Worm (Caenorhabditis elegans): ENCODE results near the gene C40A11.4.

Gene C40A11.4

ce11 chrII:2108295-2108694 lies 28.9 kb upstream of the C40A11.4 start, which contains the start of gene R52.4:
Gene R52.4 (minus strand): TSS chrII:2108395.
- TF ChIP-seq F13H6.1 (tag; optimal IDR thresholded peaks at IDR 0.05) = no peak
- no peak for TF ChIP-seq fkh-10 (GFP tag; optimal IDR thresholded peaks at IDR 0.05)
- TF ChIP-seq pat-9 (tag; optimal IDR thresholded peaks at IDR 0.05) = no peak
- TF ChIP-seq ceh-45 (GFP tag; IDR thresholded peaks at IDR 0.05) = no peak

ce11 chrII:2109943-2110342 lies 27.3 kb upstream of the C40A11.4 start, which contains the start of gene R52.5:
Gene R52.5 (minus strand): TSS chrII:2110043.
- TF ChIP-seq ahr-1 (tag; optimal IDR thresholded peaks at IDR 0.05) (no peak), dmd-4 (tag; optimal IDR thresholded peaks at IDR 0.05; ENCODE audit: borderline replicate concordance) (no peak), ztf-16 (tag; optimal IDR thresholded peaks at IDR 0.05) (no peak), ceh-19 (GFP tag; optimal IDR thresholded peaks at IDR 0.05) (no peak), ttx-3 (tag; optimal IDR thresholded peaks at IDR 0.05) (no peak), npax-4 (tag; optimal IDR thresholded peaks at IDR 0.05) (no peak), ceh-31 (tag; optimal IDR thresholded peaks at IDR 0.05) (no peak), ceh-9 (tag; optimal IDR thresholded peaks at IDR 0.05) (no peak), hlh-15 (tag; optimal IDR thresholded peaks at IDR 0.05) (no peak), rnt-1 (tag; optimal IDR thresholded peaks at IDR 0.05) (no peak), pqm-1 (tag; optimal IDR thresholded peaks at IDR 0.05) (no peak), fax-1 (tag; optimal IDR thresholded peaks at IDR 0.05) (no peak)

ce11 chrII:2112948-2113347 lies 24.3 kb upstream of the C40A11.4 start, which contains the start of gene R52.6:
Gene R52.6 (minus strand): TSS chrII:2113048.
- no peak for TF ChIP-seq ceh-19 (GFP tag; optimal IDR thresholded peaks at IDR 0.05)
- TF ChIP-seq elt-4 (tag; optimal IDR thresholded peaks at IDR 0.05) = no peak
- TF ChIP-seq hlh-30 (tag; optimal IDR thresholded peaks at IDR 0.05; ENCODE audit: insufficient read depth) = no peak
- no peak for TF ChIP-seq unc-3 (GFP tag; conservative IDR thresholded peaks at IDR 0.05)
- no peak for TF ChIP-seq unc-3 (tag; optimal IDR thresholded peaks at IDR 0.05)
- no peak for TF ChIP-seq pha-4 (tag; optimal IDR thresholded peaks at IDR 0.05)

- TF ChIP-seq tbx-7 (tag; optimal IDR thresholded peaks at IDR 0.05) (no peak), mec-3 (tag; optimal IDR thresholded peaks at IDR 0.05; ENCODE audit: borderline replicate concordance) (no peak), ceh-18 (tag; optimal IDR thresholded peaks at IDR 0.05) (no peak), ceh-31 (tag; optimal IDR thresholded peaks at IDR 0.05) (no peak), F13H6.1 (tag; optimal IDR thresholded peaks at IDR 0.05) (no peak), tbx-2 (tag; optimal IDR thresholded peaks at IDR 0.05) (no peak), ceh-9 (tag; optimal IDR thresholded peaks at IDR 0.05) (no peak), ets-4 (tag; optimal IDR thresholded peaks at IDR 0.05) (no peak), pha-2 (tag; optimal IDR thresholded peaks at IDR 0.05) (no peak)
These were observed 22.7 kb upstream of the C40A11.4 start for ce11 chrII:2114488-2114887.

- TF ChIP-seq pat-9 (tag; optimal IDR thresholded peaks at IDR 0.05) (no peak), dmd-4 (tag; optimal IDR thresholded peaks at IDR 0.05; ENCODE audit: borderline replicate concordance) (no peak), ceh-18 (tag; optimal IDR thresholded peaks at IDR 0.05) (no peak), unc-86 (tag; optimal IDR thresholded peaks at IDR 0.05) (no peak), ttx-3 (tag; optimal IDR thresholded peaks at IDR 0.05) (no peak), odd-2 (tag; optimal IDR thresholded peaks at IDR 0.05) (no peak), nhr-232 (tag; optimal IDR thresholded peaks at IDR 0.05) (no peak), ahr-1 (tag; optimal IDR thresholded peaks at IDR 0.05) (no peak)
These were observed 20.4 kb upstream of the C40A11.4 start, which contains the start of gene srh-195 for ce11 chrII:2116794-2117193. Gene srh-195 (minus strand): TSS chrII:2116894.

- TF ChIP-seq hlh-15 (tag; optimal IDR thresholded peaks at IDR 0.05) (no peak), mec-3 (tag; optimal IDR thresholded peaks at IDR 0.05; ENCODE audit: borderline replicate concordance) (no peak), pqm-1 (tag; optimal IDR thresholded peaks at IDR 0.05) (no peak), unc-55 (GFP tag; optimal IDR thresholded peaks at IDR 0.05) (no peak), K02D7.2 (tag; optimal IDR thresholded peaks at IDR 0.05) (no peak)
These were observed 15.1 kb upstream of the C40A11.4 start, which contains the start of gene math-37 for ce11 chrII:2122091-2122490. Gene math-37 (minus strand): TSS chrII:2122191.
